Worm (Caenorhabditis elegans) whole organism, midembryonic: ENCODE results near the gene Y62E10A.13.

Experiments used
- T22C8.4 ChIP-seq: fragments of 200-800 bp; sonication (Bioruptor generic); IDR thresholded peaks from 2 replicates; pipeline ENCODE4 v1.3.6; 2022; ENCODE audit warnings: missing genetic modification characterization, missing compliant biosample characterization
- cog-1 ChIP-seq: sonication (generic microtip); optimal IDR thresholded peaks from 2 replicates; lab custom pipeline; 2016; ENCODE audit warnings: missing genetic modification characterization, missing compliant biosample characterization
- flt-1 ChIP-seq: fragments of 200-800 bp; sonication (Bioruptor generic); IDR thresholded peaks from 2 replicates; pipeline ENCODE4 v1.3.6; 2022; ENCODE audit warnings: missing genetic modification characterization, missing compliant biosample characterization
- klf-2 ChIP-seq: fragments of 200-800 bp; sonication (Bioruptor generic); conservative IDR thresholded peaks from 2 replicates; pipeline ENCODE4 v1.3.6; 2022; ENCODE audit warnings: missing genetic modification reagents, missing genetic modification characterization, missing compliant biosample characterization
- med-1 ChIP-seq: sonication (generic microtip); optimal IDR thresholded peaks from 2 replicates; lab custom pipeline; 2017; ENCODE audit warnings: missing genetic modification characterization, mild to moderate bottlenecking, missing compliant biosample characterization, antibody characterized with exemption, missing genetic modification reagents; ENCODE audit not compliant: insufficient read depth
- ref-1 ChIP-seq: fragments of 200-800 bp; sonication (Bioruptor generic); conservative IDR thresholded peaks from 2 replicates; pipeline ENCODE4 v1.3.6; 2022; ENCODE audit warnings: missing genetic modification reagents, missing genetic modification characterization, missing compliant biosample characterization
- tab-1 ChIP-seq: fragments of 200-800 bp; sonication (Bioruptor generic); IDR thresholded peaks from 2 replicates; pipeline ENCODE4 v1.3.6; 2022; ENCODE audit warnings: missing genetic modification characterization, missing compliant biosample characterization
- ztf-23 ChIP-seq: fragments of 200-800 bp; sonication (Bioruptor generic); IDR thresholded peaks from 2 replicates; pipeline ENCODE4 v1.3.6; 2022; ENCODE audit warnings: missing genetic modification reagents, missing genetic modification characterization, missing compliant biosample characterization
- ztf-29 ChIP-seq: fragments of 200-800 bp; sonication (Bioruptor generic); IDR thresholded peaks from 2 replicates; pipeline ENCODE4 v1.3.6; 2022; ENCODE audit warnings: missing genetic modification reagents, missing genetic modification characterization, missing compliant biosample characterization

- TF ChIP-seq ztf-23 (GFP tag; lab: Robert Waterston, UW) (no peak), ztf-29 (GFP tag; lab: Robert Waterston, UW) (no peak), tab-1 (no peak), ref-1 (no peak), flt-1 (no peak), cog-1 (tag; lab: Kevin White, UChicago) (no peak), T22C8.4 (GFP tag; lab: Robert Waterston, UW) (no peak), med-1 (GFP tag; lab: Kevin White, UChicago) (no peak), klf-2 (GFP tag; lab: Robert Waterston, UW) (no peak)
These were observed 45.6 kb downstream of the Y62E10A.13 start, which contains the start of the genes rec-8 and mex-5 for ce11 chrIV:13353143-13353773.
